Worm (Caenorhabditis elegans) whole organism, L2 larva: ENCODE results near the gene efn-3.
"Not testable (repeated sequence)": the region's sequence is repeated elsewhere in the genome, so short reads cannot be mapped to it uniquely, and the experiment has no call there.

ENCODE experiments used
- ceh-16 ChIP-seq: fragments of 150-350 bp; optimal IDR thresholded peaks from 2 replicates; lab custom pipeline; 2014; ENCODE audit warnings: missing biosample characterization, missing genetic modification characterization
- ceh-82 ChIP-seq: fragments of 150-350 bp; optimal IDR thresholded peaks from 2 replicates; lab custom pipeline; 2014; ENCODE audit warnings: missing biosample characterization, missing genetic modification characterization
- elt-1 ChIP-seq: fragments of 150-350 bp; optimal IDR thresholded peaks from 2 replicates; lab custom pipeline; 2014; ENCODE audit warnings: missing biosample characterization, missing genetic modification characterization
- gmeb-1 ChIP-seq: fragments of 150-350 bp; optimal IDR thresholded peaks from 2 replicates; lab custom pipeline; 2014; ENCODE audit warnings: missing biosample characterization, missing genetic modification characterization
- mab-5 ChIP-seq: fragments of 150-350 bp; optimal IDR thresholded peaks from 2 replicates; lab custom pipeline; 2014; ENCODE audit warnings: missing biosample characterization, missing genetic modification characterization
- nhr-12 ChIP-seq: fragments of 150-350 bp; optimal IDR thresholded peaks from 2 replicates; lab custom pipeline; 2014; ENCODE audit warnings: missing biosample characterization, missing genetic modification characterization
- skn-1 ChIP-seq: sonication (generic microtip); optimal IDR thresholded peaks from 2 replicates; lab custom pipeline; 2017; ENCODE audit warnings: missing biosample characterization, missing genetic modification characterization
- unc-62 ChIP-seq: fragments of 150-350 bp; optimal IDR thresholded peaks from 2 replicates; lab custom pipeline; 2014; ENCODE audit warnings: missing biosample characterization, missing genetic modification reagents, missing genetic modification characterization

DNA sequence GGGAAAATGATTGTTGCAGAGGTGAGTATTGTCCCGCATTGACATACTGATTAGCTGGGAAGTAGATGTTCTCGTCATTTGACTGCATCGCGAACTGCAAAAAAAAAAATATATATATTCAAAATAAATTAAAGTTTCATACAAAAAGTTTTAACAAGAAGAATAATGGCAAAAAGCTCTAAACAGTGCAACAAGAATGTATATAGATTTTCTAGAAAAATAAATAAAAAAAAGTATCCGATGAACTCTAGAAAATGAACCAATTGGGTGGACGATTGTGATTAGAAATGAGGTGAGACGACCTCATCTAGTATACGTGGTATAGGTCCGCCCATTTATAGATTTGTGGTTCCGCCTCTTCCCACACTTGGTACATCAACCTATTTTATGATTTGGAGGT is 48.5 kb downstream of the efn-3 start, which contains the start of gene fkh-4:
- TF ChIP-seq unc-62 (GFP tag; lab: Kevin White, UChicago); elt-1 (tag; lab: Kevin White, UChicago); mab-5 (tag; lab: Kevin White, UChicago); skn-1 (tag; lab: Kevin White, UChicago); nhr-12 (tag; lab: Kevin White, UChicago); ceh-82 (tag; lab: Kevin White, UChicago); gmeb-1 (tag; lab: Kevin White, UChicago); ceh-16 (tag; lab: Kevin White, UChicago): not testable (repeated sequence)
